Worm (Caenorhabditis elegans): ENCODE data around the gene F25G6.8.

- no peak for TF ChIP-seq ztf-29 (GFP tag; IDR thresholded peaks at IDR 0.05)
- no peak for TF ChIP-seq klf-2 (GFP tag; conservative IDR thresholded peaks at IDR 0.05)
- no peak for TF ChIP-seq ref-1 (GFP tag; conservative IDR thresholded peaks at IDR 0.05)
- no peak for TF ChIP-seq tab-1 (GFP tag; IDR thresholded peaks at IDR 0.05)
- no peak for TF ChIP-seq T22C8.4 (GFP tag; IDR thresholded peaks at IDR 0.05)
- no peak for TF ChIP-seq flt-1 (GFP tag; IDR thresholded peaks at IDR 0.05)
- no peak for TF ChIP-seq ztf-23 (GFP tag; IDR thresholded peaks at IDR 0.05)
Measured at ce11 chrV:8545531-8546224, 19.3 kb downstream of the F25G6.8 start, which contains the start of the genes slc-17.8 and asns-1.
